Fruit fly (Drosophila melanogaster) whole organism, embryonic: ENCODE measurements around the gene Phyhd1.

Experiments used
- Aef1 ChIP-seq: fragments of 200-800 bp; sonication (Bioruptor generic); IDR thresholded peaks from 3 replicates; pipeline ENCODE4 v1.3.6; 2022; ENCODE audit warnings: missing biosample characterization, missing genetic modification characterization
- Antp ChIP-seq: fragments of 200-800 bp; sonication (Bioruptor generic); optimal IDR thresholded peaks from 3 replicates; lab custom pipeline; 2016; ENCODE audit warnings: missing biosample characterization, missing genetic modification characterization
- Bgb ChIP-seq: fragments of 200-800 bp; sonication (Bioruptor generic); IDR thresholded peaks from 2 replicates; pipeline ENCODE4 v1.3.6; 2022; ENCODE audit warnings: missing biosample characterization, missing genetic modification characterization; ENCODE audit not compliant: partially characterized antibody
- CG1024 ChIP-seq: fragments of 200-800 bp; sonication (Bioruptor generic); IDR thresholded peaks from 2 replicates; pipeline ENCODE4 v1.3.6; 2022; ENCODE audit warnings: missing biosample characterization, missing genetic modification characterization
- CG13624 ChIP-seq: fragments of 200-800 bp; sonication (Bioruptor generic); optimal IDR thresholded peaks from 2 replicates; lab custom pipeline; 2016; ENCODE audit warnings: missing biosample characterization, missing genetic modification characterization
- CG13894 ChIP-seq: fragments of 200-800 bp; sonication (Bioruptor generic); optimal IDR thresholded peaks from 3 replicates; lab custom pipeline; 2018; ENCODE audit warnings: missing biosample characterization, mild to moderate bottlenecking, missing genetic modification characterization, moderate library complexity
- CG14050 ChIP-seq: fragments of 200-800 bp; sonication (Bioruptor generic); IDR thresholded peaks from 3 replicates; pipeline ENCODE4 v1.3.6; 2022; ENCODE audit warnings: missing biosample characterization, missing genetic modification characterization
- CG14965 ChIP-seq: fragments of 200-800 bp; sonication (Bioruptor generic); optimal IDR thresholded peaks from 2 replicates; lab custom pipeline; 2016; ENCODE audit warnings: missing biosample characterization, missing genetic modification characterization, borderline replicate concordance
- CG15269 ChIP-seq: fragments of 200-800 bp; sonication (Bioruptor generic); optimal IDR thresholded peaks from 2 replicates; lab custom pipeline; 2018; ENCODE audit warnings: missing biosample characterization, mild to moderate bottlenecking, missing genetic modification characterization, moderate library complexity
- CG17186 ChIP-seq: fragments of 200-800 bp; sonication (Bioruptor generic); optimal IDR thresholded peaks from 3 replicates; lab custom pipeline; 2017; ENCODE audit warnings: missing biosample characterization, missing genetic modification reagents, missing genetic modification characterization
- CG1832 ChIP-seq: fragments of 200-800 bp; sonication (Bioruptor generic); optimal IDR thresholded peaks from 2 replicates; lab custom pipeline; 2017; ENCODE audit warnings: missing biosample characterization, mild to moderate bottlenecking, missing genetic modification characterization, inconsistent platforms
- CG18476 ChIP-seq: fragments of 200-800 bp; sonication (Bioruptor generic); optimal IDR thresholded peaks from 2 replicates; lab custom pipeline; 2016; ENCODE audit warnings: missing biosample characterization, mild to moderate bottlenecking, missing genetic modification characterization
- CG2129 ChIP-seq: fragments of 200-800 bp; sonication (Bioruptor generic); IDR thresholded peaks from 2 replicates; pipeline ENCODE4 v1.3.6; 2022; ENCODE audit warnings: missing biosample characterization, missing genetic modification characterization; ENCODE audit not compliant: partially characterized antibody
- CG30403 ChIP-seq: fragments of 200-800 bp; sonication (Bioruptor generic); optimal IDR thresholded peaks from 3 replicates; lab custom pipeline; 2016; ENCODE audit warnings: missing biosample characterization, missing genetic modification characterization
- CG31365 ChIP-seq: fragments of 200-800 bp; sonication (Bioruptor generic); optimal IDR thresholded peaks from 2 replicates; lab custom pipeline; 2018; ENCODE audit warnings: missing biosample characterization, mild to moderate bottlenecking, missing genetic modification characterization
- CG33213 ChIP-seq: fragments of 200-800 bp; sonication (Bioruptor generic); optimal IDR thresholded peaks from 3 replicates; lab custom pipeline; 2016; ENCODE audit warnings: missing biosample characterization, missing genetic modification characterization
- CG3726 ChIP-seq: fragments of 200-800 bp; sonication (Bioruptor generic); IDR thresholded peaks from 3 replicates; pipeline ENCODE4, ENCODE4 v1.3.6; 2022; ENCODE audit warnings: missing biosample characterization, missing genetic modification characterization
- CG4282 ChIP-seq: fragments of 200-800 bp; sonication (Bioruptor generic); optimal IDR thresholded peaks from 2 replicates; lab custom pipeline; 2016; ENCODE audit warnings: missing biosample characterization, missing genetic modification characterization
- CG5953 ChIP-seq: fragments of 200-800 bp; sonication (Bioruptor generic); IDR thresholded peaks from 2 replicates; pipeline ENCODE4 v1.3.6; 2022; ENCODE audit warnings: missing biosample characterization, missing genetic modification characterization
- CG6765 ChIP-seq: fragments of 200-800 bp; sonication (Bioruptor generic); optimal IDR thresholded peaks from 3 replicates; lab custom pipeline; 2017; ENCODE audit warnings: missing biosample characterization, mild to moderate bottlenecking, missing genetic modification characterization
- CG7963 ChIP-seq: fragments of 200-800 bp; sonication (Bioruptor generic); IDR thresholded peaks from 3 replicates; pipeline ENCODE4 v1.3.6; 2022; ENCODE audit warnings: missing biosample characterization, missing genetic modification characterization; ENCODE audit not compliant: partially characterized antibody
- CG8478 ChIP-seq: fragments of >200 bp; optimal IDR thresholded peaks from 2 replicates; lab custom pipeline; 2018
- CG9727 ChIP-seq: fragments of 200-800 bp; sonication (Bioruptor generic); optimal IDR thresholded peaks from 3 replicates; lab custom pipeline; 2017; ENCODE audit warnings: missing biosample characterization, mild to moderate bottlenecking, missing genetic modification characterization
- Chrac-16 ChIP-seq: fragments of 200-800 bp; sonication (Bioruptor generic); optimal IDR thresholded peaks from 3 replicates; lab custom pipeline; 2016; ENCODE audit warnings: missing biosample characterization, missing genetic modification characterization
- Dek ChIP-seq: fragments of 200-800 bp; sonication (Bioruptor generic); optimal IDR thresholded peaks from 3 replicates; lab custom pipeline; 2019; ENCODE audit warnings: missing biosample characterization, mild to moderate bottlenecking, missing genetic modification characterization, moderate library complexity
- Doc3 ChIP-seq: fragments of 200-800 bp; sonication (Bioruptor generic); IDR thresholded peaks from 3 replicates; pipeline ENCODE4 v1.3.6; 2022; ENCODE audit warnings: missing biosample characterization, missing genetic modification characterization; ENCODE audit not compliant: partially characterized antibody
- Eip74EF ChIP-seq, 2 experiments: fragments of 200-800 bp in 1 of 2; fragments of >200 bp in 1 of 2; sonication (Bioruptor generic) in 1 of 2; optimal IDR thresholded peaks; 2 replicates each; lab custom pipeline; 2017 to 2019; ENCODE audit warnings: missing biosample characterization in 2 of 2, missing genetic modification characterization in 2 of 2, mild to moderate bottlenecking in 1 of 2, moderate library complexity in 1 of 2
- Fer1 ChIP-seq: fragments of 200-800 bp; sonication (Bioruptor generic); optimal IDR thresholded peaks from 2 replicates; lab custom pipeline; 2017; ENCODE audit warnings: missing biosample characterization, mild to moderate bottlenecking, missing genetic modification characterization
- HHEX ChIP-seq: fragments of 200-800 bp; sonication (Bioruptor generic); optimal IDR thresholded peaks from 3 replicates; lab custom pipeline; 2017; ENCODE audit warnings: missing biosample characterization, mild to moderate bottlenecking, missing genetic modification characterization, missing genetic modification reagents
- Lhr ChIP-seq: fragments of 200-800 bp; sonication (Bioruptor generic); optimal IDR thresholded peaks from 3 replicates; lab custom pipeline; 2017; ENCODE audit warnings: mild to moderate bottlenecking, missing biosample characterization, missing genetic modification reagents, missing genetic modification characterization
- Mad ChIP-seq: fragments of 200-800 bp; sonication (Bioruptor generic); optimal IDR thresholded peaks from 2 replicates; lab custom pipeline; 2016; ENCODE audit warnings: missing biosample characterization, missing genetic modification characterization
- NK7.1 ChIP-seq: fragments of 200-800 bp; sonication (Bioruptor generic); optimal IDR thresholded peaks from 3 replicates; lab custom pipeline; 2016; ENCODE audit warnings: missing biosample characterization, missing genetic modification characterization
- Optix ChIP-seq: fragments of 200-800 bp; sonication (Bioruptor generic); IDR thresholded peaks from 3 replicates; pipeline ENCODE4 v1.3.6; 2022; ENCODE audit warnings: missing biosample characterization, missing genetic modification characterization
- Sin3A ChIP-seq: fragments of >200 bp; optimal IDR thresholded peaks from 2 replicates; lab custom pipeline; 2018
- Sry-β ChIP-seq: fragments of 200-800 bp; sonication (Bioruptor generic); optimal IDR thresholded peaks from 2 replicates; lab custom pipeline; 2018; ENCODE audit warnings: missing biosample characterization, mild to moderate bottlenecking, missing genetic modification characterization, moderate library complexity
- ash1 ChIP-seq: fragments of 200-800 bp; sonication (Bioruptor generic); optimal IDR thresholded peaks from 2 replicates; lab custom pipeline; 2018; ENCODE audit warnings: missing biosample characterization, mild to moderate bottlenecking, missing genetic modification characterization
- bbx ChIP-seq: fragments of 200-800 bp; sonication (Bioruptor generic); IDR thresholded peaks from 2 replicates; pipeline ENCODE4 v1.3.6; 2022; ENCODE audit warnings: missing biosample characterization, missing genetic modification characterization; ENCODE audit not compliant: partially characterized antibody
- cas ChIP-seq: fragments of 200-800 bp; sonication (Bioruptor generic); IDR thresholded peaks from 2 replicates; pipeline ENCODE4 v1.3.6; 2022; ENCODE audit warnings: missing biosample characterization, missing genetic modification characterization
- dati ChIP-seq: fragments of 200-800 bp; sonication (Bioruptor generic); IDR thresholded peaks from 2 replicates; pipeline ENCODE4 v1.3.6; 2022; ENCODE audit warnings: missing biosample characterization, missing genetic modification characterization
- dm ChIP-seq: fragments of 200-800 bp; sonication (Bioruptor generic); optimal IDR thresholded peaks from 3 replicates; lab custom pipeline; 2016; ENCODE audit warnings: missing biosample characterization, missing genetic modification characterization
- fru ChIP-seq: fragments of >200 bp; optimal IDR thresholded peaks from 2 replicates; lab custom pipeline; 2017
- hb ChIP-seq: fragments of 200-800 bp; sonication (Bioruptor generic); IDR thresholded peaks from 3 replicates; pipeline ENCODE4 v1.3.6; 2022; ENCODE audit warnings: missing biosample characterization, missing genetic modification characterization; ENCODE audit not compliant: partially characterized antibody
- lbe ChIP-seq: fragments of 200-800 bp; sonication (Bioruptor generic); optimal IDR thresholded peaks from 2 replicates; lab custom pipeline; 2016; ENCODE audit warnings: missing biosample characterization, mild to moderate bottlenecking, missing genetic modification characterization
- mam ChIP-seq: fragments of 200-800 bp; sonication (Bioruptor generic); optimal IDR thresholded peaks from 3 replicates; lab custom pipeline; 2016; ENCODE audit warnings: missing biosample characterization, missing genetic modification characterization
- oc ChIP-seq: fragments of 200-800 bp; sonication (Bioruptor generic); optimal IDR thresholded peaks from 2 replicates; lab custom pipeline; 2018; ENCODE audit warnings: missing biosample characterization, mild to moderate bottlenecking, missing genetic modification characterization, moderate library complexity
- pb ChIP-seq: fragments of 200-800 bp; sonication (Bioruptor generic); optimal IDR thresholded peaks from 3 replicates; lab custom pipeline; 2016; ENCODE audit warnings: missing biosample characterization, missing genetic modification characterization
- pnt ChIP-seq: fragments of 200-800 bp; sonication (Bioruptor generic); optimal IDR thresholded peaks from 3 replicates; lab custom pipeline; 2016; ENCODE audit warnings: missing biosample characterization, missing genetic modification characterization
- repo ChIP-seq: fragments of 200-800 bp; sonication (Bioruptor generic); optimal IDR thresholded peaks from 2 replicates; lab custom pipeline; 2016; ENCODE audit warnings: missing biosample characterization, missing genetic modification characterization
- row ChIP-seq: fragments of 200-800 bp; sonication (Bioruptor generic); IDR thresholded peaks from 3 replicates; pipeline ENCODE4 v1.3.6; 2022; ENCODE audit warnings: missing biosample characterization, missing genetic modification characterization
- sens ChIP-seq: fragments of 200-800 bp; sonication (Bioruptor generic); peaks from one replicate; lab custom pipeline; 2016; ENCODE audit warnings: missing biosample characterization, missing genetic modification characterization
- vnd ChIP-seq: fragments of 200-800 bp; sonication (Bioruptor generic); IDR thresholded peaks from 3 replicates; pipeline ENCODE4 v1.3.6; 2022; ENCODE audit warnings: missing biosample characterization, missing genetic modification characterization; ENCODE audit not compliant: partially characterized antibody

Gene Phyhd1

DNA sequence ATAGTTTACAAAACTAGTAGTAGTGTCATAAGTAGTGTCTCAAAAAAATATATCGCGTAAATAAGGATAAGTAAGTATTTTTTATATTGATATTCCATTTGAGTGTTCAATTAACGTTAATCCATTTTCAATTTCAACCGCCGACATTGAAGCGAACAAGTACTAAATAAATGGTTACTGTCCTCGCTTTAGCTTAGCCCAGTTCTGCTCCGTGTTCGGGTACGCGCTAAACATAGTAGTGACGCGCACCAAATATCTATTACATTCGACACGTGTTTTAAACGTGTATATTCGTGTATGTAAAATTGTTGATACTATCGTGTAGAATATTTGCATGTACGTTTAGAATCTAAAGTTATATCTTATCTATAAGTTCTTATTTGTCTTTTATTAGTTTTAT is 5.6 kb downstream of the Phyhd1 start (continued):
- TF ChIP-seq Eip74EF (GFP tag; optimal IDR thresholded peaks at IDR 0.05; lab: Kevin White, UChicago): no peak
- no peak for TF ChIP-seq pb (GFP tag; lab: Kevin White, UChicago)
- TF ChIP-seq HHEX (GFP tag; lab: Kevin White, UChicago): no peak
- TF ChIP-seq CG18476 (GFP tag; lab: Kevin White, UChicago): no peak
- TF ChIP-seq CG1024 (GFP tag; lab: Robert Waterston, UW): no peak
- TF ChIP-seq CG15269 (tag; lab: Kevin White, UChicago): no peak
- TF ChIP-seq vnd: peak; percentile 61
- peak; percentile 35 for TF ChIP-seq CG9727 (GFP tag; lab: Kevin White, UChicago)
- TF ChIP-seq Aef1: no peak
- TF ChIP-seq CG4282 (GFP tag; lab: Kevin White, UChicago): peak; percentile 0
- TF ChIP-seq CG5953 (GFP tag; lab: Robert Waterston, UW): no peak
- TF ChIP-seq CG8478: peak; percentile 65
- TF ChIP-seq CG14965 (GFP tag; lab: Kevin White, UChicago): peak; percentile 24
- peak; percentile 77 for TF ChIP-seq CG33213 (GFP tag; lab: Kevin White, UChicago)
- TF ChIP-seq fru (lab: Kevin White, UChicago): no peak
- TF ChIP-seq NK7.1: no peak
- TF ChIP-seq cas: 0 out of 2 replicates have a peak, but pooled peaks have one; percentile 28
- TF ChIP-seq CG2129 (GFP tag; lab: Robert Waterston, UW): peak; percentile 46; the same call in 1 of the 2 replicates
- TF ChIP-seq Bgb (GFP tag; lab: Robert Waterston, UW): peak; percentile 92
- TF ChIP-seq Sin3A (lab: Kevin White, UChicago): no peak
- TF ChIP-seq CG17186: no peak
- no peak for TF ChIP-seq Chrac-16 (GFP tag; lab: Kevin White, UChicago)
- peak; percentile 84 for TF ChIP-seq Fer1 (GFP tag; lab: Kevin White, UChicago)
- TF ChIP-seq repo: no peak
- TF ChIP-seq CG6765: peak; percentile 51
- TF ChIP-seq row (GFP tag; lab: Robert Waterston, UW): 0 out of 3 replicates have a peak, but pooled peaks have one; percentile 18
- no peak for TF ChIP-seq CG30403 (GFP tag; lab: Kevin White, UChicago)
- TF ChIP-seq ash1 (GFP tag; lab: Kevin White, UChicago): peak; percentile 59
- peak; percentile 82 for TF ChIP-seq bbx
- TF ChIP-seq lbe (GFP tag; lab: Kevin White, UChicago): peak; percentile 47
- TF ChIP-seq Dek: peak; percentile 64
- no peak for TF ChIP-seq Sry-β (GFP tag; lab: Kevin White, UChicago)
- no peak for TF ChIP-seq CG3726
- peak; percentile 56 for TF ChIP-seq CG13894
- peak; percentile 33 for TF ChIP-seq mam
- peak; percentile 41; the same call in 1 of the 3 replicates for TF ChIP-seq CG7963 (GFP tag; lab: Robert Waterston, UW)
- TF ChIP-seq CG1832 (GFP tag; lab: Kevin White, UChicago): no peak
- TF ChIP-seq Mad: peak; percentile 3
- TF ChIP-seq CG14050 (GFP tag; lab: Robert Waterston, UW): no peak
- TF ChIP-seq Lhr: peak; percentile 93
- TF ChIP-seq dati (GFP tag; lab: Robert Waterston, UW): no peak
- TF ChIP-seq Doc3 (GFP tag; lab: Robert Waterston, UW): peak; percentile 59; the same call in 2 of the 3 replicates
- peak; percentile 23 for TF ChIP-seq pnt (GFP tag; lab: Kevin White, UChicago)
- TF ChIP-seq hb (GFP tag; lab: Robert Waterston, UW): peak; percentile 69; the same call in 2 of the 3 replicates
- TF ChIP-seq CG31365 (tag; lab: Kevin White, UChicago): peak; percentile 92
- peak; percentile 26 for TF ChIP-seq oc (tag; lab: Kevin White, UChicago)
- TF ChIP-seq dm: peak; percentile 24
- peak; percentile 9 for TF ChIP-seq Antp (GFP tag; lab: Kevin White, UChicago)
- peak; percentile 64 for TF ChIP-seq CG13624
- TF ChIP-seq sens (GFP tag; lab: Kevin White, UChicago): peak; percentile 75
- TF ChIP-seq Optix (GFP tag; lab: Robert Waterston, UW): no peak
